Worm (Caenorhabditis elegans) whole organism, early embryonic: ENCODE measurements around the gene K02C4.3.

Source experiments
- B0310.2 ChIP-seq: sonication (generic microtip); optimal IDR thresholded peaks from 2 replicates; lab custom pipeline; 2016; ENCODE audit warnings: mild to moderate bottlenecking, missing genetic modification characterization, missing compliant biosample characterization
- F13C5.2 ChIP-seq: sonication (generic microtip); optimal IDR thresholded peaks from 2 replicates; lab custom pipeline; 2017; ENCODE audit warnings: mild to moderate bottlenecking, missing genetic modification characterization, inconsistent platforms, missing compliant biosample characterization
- aly-1 ChIP-seq: sonication (generic microtip); optimal IDR thresholded peaks from 2 replicates; lab custom pipeline; 2016; ENCODE audit warnings: missing genetic modification characterization, missing compliant biosample characterization
- ama-1 ChIP-seq: fragments of 150-350 bp; optimal IDR thresholded peaks from 2 replicates; lab custom pipeline; 2014
- ceh-13 ChIP-seq: fragments of 200-800 bp; sonication (Bioruptor generic); optimal IDR thresholded peaks from 2 replicates; lab custom pipeline; 2018; ENCODE audit warnings: mild to moderate bottlenecking, missing genetic modification characterization, missing compliant biosample characterization
- hmg-4 ChIP-seq: fragments of 200-800 bp; sonication (Bioruptor generic); optimal IDR thresholded peaks from 2 replicates; lab custom pipeline; 2018; ENCODE audit warnings: mild to moderate bottlenecking, missing genetic modification characterization, missing compliant biosample characterization
- hnd-1 ChIP-seq: sonication (generic microtip); optimal IDR thresholded peaks from 2 replicates; lab custom pipeline; 2016; ENCODE audit warnings: missing genetic modification characterization, missing compliant biosample characterization
- tbx-11 ChIP-seq: fragments of 200-800 bp; sonication (Bioruptor generic); IDR thresholded peaks from 2 replicates; pipeline ENCODE4 v1.3.6; 2022; ENCODE audit warnings: missing genetic modification characterization, missing compliant biosample characterization
- tra-4 ChIP-seq: sonication (generic microtip); optimal IDR thresholded peaks from 2 replicates; lab custom pipeline; 2017; ENCODE audit warnings: missing genetic modification characterization, missing compliant biosample characterization

- TF ChIP-seq ama-1 (lab: Kevin White, UChicago) (no peak), tra-4 (tag; lab: Kevin White, UChicago) (no peak), aly-1 (tag; lab: Kevin White, UChicago) (no peak), hnd-1 (no peak), hmg-4 (no peak), B0310.2 (tag; lab: Kevin White, UChicago) (no peak), tbx-11 (GFP tag; lab: Robert Waterston, UW) (no peak), F13C5.2 (no peak), ceh-13 (GFP tag; lab: Kevin White, UChicago) (no peak)
Measured at ce11 chrII:8130792-8131191, 44.1 kb upstream of the K02C4.3 start.
